Fruit fly (Drosophila melanogaster): ENCODE data around the gene Acsf3.

Acsf3 gene

dm6 chrX:7293133-7293873 lies 35.5 kb upstream of the Acsf3 start (continued):
- no peak for TF ChIP-seq lov (optimal IDR thresholded peaks at IDR 0.05)
- TF ChIP-seq lov (GFP tag; IDR thresholded peaks at IDR 0.05) = peak; percentile 91
- TF ChIP-seq CG34376 (GFP tag; optimal IDR thresholded peaks at IDR 0.05) = no peak
- TF ChIP-seq CG12391 (tag; optimal IDR thresholded peaks at IDR 0.05) = peak; percentile 76
- peak; percentile 75 for TF ChIP-seq CG2875 (GFP tag; optimal IDR thresholded peaks at IDR 0.05)
- peak; percentile 79 for TF ChIP-seq oc (tag; optimal IDR thresholded peaks at IDR 0.05)
- TF ChIP-seq CG9876 (GFP tag; optimal IDR thresholded peaks at IDR 0.05) = peak; percentile 79
- TF ChIP-seq CG9609 (GFP tag; optimal IDR thresholded peaks at IDR 0.05) = peak; percentile 83
- TF ChIP-seq E2f1 (GFP tag; IDR thresholded peaks at IDR 0.05) = peak; percentile 79
- TF ChIP-seq en (GFP tag; optimal IDR thresholded peaks at IDR 0.05) = peak; percentile 84
- TF ChIP-seq CG10321 (GFP tag; IDR thresholded peaks at IDR 0.05) = no peak
- peak; percentile 62 for TF ChIP-seq CG11398 (GFP tag; optimal IDR thresholded peaks at IDR 0.05)
- peak; percentile 68 for TF ChIP-seq CG10267 (tag; optimal IDR thresholded peaks at IDR 0.05)
- TF ChIP-seq Rx (GFP tag; IDR thresholded peaks at IDR 0.05) = peak; percentile 88
- TF ChIP-seq CG33557 (GFP tag; optimal IDR thresholded peaks at IDR 0.05) = peak; percentile 83
- TF ChIP-seq abd-A (tag; optimal IDR thresholded peaks at IDR 0.05) = no peak
- peak; percentile 77 for TF ChIP-seq zen (tag; optimal IDR thresholded peaks at IDR 0.05)
- peak; percentile 6 for TF ChIP-seq zfh2 (GFP tag; optimal IDR thresholded peaks at IDR 0.05)
- peak; percentile 77 for TF ChIP-seq Atf3 (GFP tag; optimal IDR thresholded peaks at IDR 0.05)
- TF ChIP-seq zfh1 (GFP tag; IDR thresholded peaks at IDR 0.05) = peak; percentile 95
- peak; percentile 35 for TF ChIP-seq CG30020 (tag; optimal IDR thresholded peaks at IDR 0.05)
- TF ChIP-seq toy (GFP tag; IDR thresholded peaks at IDR 0.05) = 0 out of 2 replicates have a peak, but pooled peaks have one; percentile 16
- TF ChIP-seq Ets65A (GFP tag) = peak; percentile 98
- peak; percentile 73 for TF ChIP-seq Camta (GFP tag; optimal IDR thresholded peaks at IDR 0.05)
- TF ChIP-seq fu2 (GFP tag; optimal IDR thresholded peaks at IDR 0.05) = peak; percentile 18
- TF ChIP-seq Dad (GFP tag; optimal IDR thresholded peaks at IDR 0.05) = peak; percentile 60
- TF ChIP-seq CG1603 (tag; optimal IDR thresholded peaks at IDR 0.05) = peak; percentile 97
- no peak for TF ChIP-seq Tbp (GFP tag; optimal IDR thresholded peaks at IDR 0.05)
- peak; percentile 44 for TF ChIP-seq scrt (GFP tag; optimal IDR thresholded peaks at IDR 0.05)
- peak; percentile 46 for TF ChIP-seq CG10543 (GFP tag; optimal IDR thresholded peaks at IDR 0.05)
- no peak for TF ChIP-seq fru (optimal IDR thresholded peaks at IDR 0.05)
- no peak for TF ChIP-seq Hand (GFP tag; optimal IDR thresholded peaks at IDR 0.05)
- TF ChIP-seq gro (GFP tag; optimal IDR thresholded peaks at IDR 0.05) = no peak
- TF ChIP-seq CG31224 (GFP tag; IDR thresholded peaks at IDR 0.05) = peak; percentile 44
- peak; percentile 86; the same call in 1 of the 2 replicates for TF ChIP-seq sim (GFP tag; IDR thresholded peaks at IDR 0.05)
- TF ChIP-seq CG17361 (GFP tag; IDR thresholded peaks at IDR 0.05) = peak; percentile 86
- TF ChIP-seq her (GFP tag; optimal IDR thresholded peaks at IDR 0.05) = peak; percentile 63
- peak; percentile 45 for TF ChIP-seq HmgZ (tag; optimal IDR thresholded peaks at IDR 0.05)
- TF ChIP-seq psq (GFP tag; optimal IDR thresholded peaks at IDR 0.05) = no peak
- TF ChIP-seq CG15514 (GFP tag; optimal IDR thresholded peaks at IDR 0.05) = no peak
- peak; percentile 96 for TF ChIP-seq Xrp1 (GFP tag; IDR thresholded peaks at IDR 0.05)
- TF ChIP-seq Poxn (GFP tag; IDR thresholded peaks at IDR 0.05) = no peak
- peak; percentile 83 for TF ChIP-seq chn (GFP tag; optimal IDR thresholded peaks at IDR 0.05)
- TF ChIP-seq CG13894 (tag; optimal IDR thresholded peaks at IDR 0.05) = no peak
- TF ChIP-seq h (optimal IDR thresholded peaks at IDR 0.05) = no peak
- peak; percentile 21 for TF ChIP-seq Lpt (GFP tag; optimal IDR thresholded peaks at IDR 0.05)
- TF ChIP-seq CG14965 (GFP tag; optimal IDR thresholded peaks at IDR 0.05; ENCODE audit: borderline replicate concordance) = peak; percentile 41
- peak; percentile 91 for TF ChIP-seq CG17328 (GFP tag; IDR thresholded peaks at IDR 0.05)
- TF ChIP-seq z (GFP tag; IDR thresholded peaks at IDR 0.05) = peak; percentile 83
- peak; percentile 79 for TF ChIP-seq row (GFP tag; IDR thresholded peaks at IDR 0.05)
- peak; percentile 62 to 81 for TF ChIP-seq Hr51 (GFP tag; optimal IDR thresholded peaks at IDR 0.05)
